Fruit fly (Drosophila melanogaster) whole organism, embryonic: ENCODE data around the gene CG34434.

Experiments
- Ada2b ChIP-seq: fragments of 200-800 bp; sonication (Bioruptor generic); IDR thresholded peaks from 2 replicates; pipeline ENCODE4 v1.3.6; 2022; ENCODE audit warnings: missing biosample characterization, missing genetic modification characterization
- CG15601 ChIP-seq: fragments of 200-800 bp; sonication (Bioruptor generic); optimal IDR thresholded peaks from 3 replicates; lab custom pipeline; 2019; ENCODE audit warnings: missing biosample characterization, mild to moderate bottlenecking, missing genetic modification characterization, moderate library complexity
- CG16813 ChIP-seq: fragments of 200-800 bp; sonication (Bioruptor generic); IDR thresholded peaks from 3 replicates; pipeline ENCODE4 v1.3.6; 2022; ENCODE audit warnings: missing biosample characterization, missing genetic modification characterization; ENCODE audit not compliant: partially characterized antibody
- CG17802 ChIP-seq: fragments of 200-800 bp; sonication (Bioruptor generic); optimal IDR thresholded peaks from 2 replicates; lab custom pipeline; 2018; ENCODE audit warnings: missing biosample characterization, mild to moderate bottlenecking, missing genetic modification characterization, moderate library complexity
- CG30020 ChIP-seq: fragments of 200-800 bp; optimal IDR thresholded peaks from 2 replicates; lab custom pipeline; 2019; ENCODE audit warnings: missing biosample characterization, mild to moderate bottlenecking, missing genetic modification characterization, moderate library complexity
- CG32532 ChIP-seq: fragments of 200-800 bp; sonication (Bioruptor generic); IDR thresholded peaks from 2 replicates; pipeline ENCODE4 v1.3.6; 2022; ENCODE audit warnings: missing biosample characterization, missing genetic modification characterization
- CG42726 ChIP-seq: fragments of 200-800 bp; sonication (Bioruptor generic); IDR thresholded peaks from 2 replicates; pipeline ENCODE4 v1.3.6; 2022; ENCODE audit warnings: missing biosample characterization, missing genetic modification characterization; ENCODE audit not compliant: partially characterized antibody
- CG4328 ChIP-seq: fragments of 200-800 bp; sonication (Bioruptor generic); optimal IDR thresholded peaks from 3 replicates; lab custom pipeline; 2017; ENCODE audit warnings: missing biosample characterization, missing genetic modification reagents, missing genetic modification characterization
- CG4360 ChIP-seq: fragments of 200-800 bp; sonication (Bioruptor generic); IDR thresholded peaks from 2 replicates; pipeline ENCODE4 v1.3.6; 2022; ENCODE audit warnings: missing biosample characterization, missing genetic modification characterization
- CG4617 ChIP-seq: fragments of 200-800 bp; sonication (Bioruptor generic); optimal IDR thresholded peaks from 3 replicates; lab custom pipeline; 2016; ENCODE audit warnings: missing biosample characterization, missing genetic modification characterization, borderline replicate concordance
- CG6791 ChIP-seq: fragments of 200-800 bp; sonication (Bioruptor generic); IDR thresholded peaks from 3 replicates; pipeline ENCODE4 v1.3.6; 2022; ENCODE audit warnings: missing biosample characterization, missing genetic modification characterization; ENCODE audit not compliant: partially characterized antibody
- CG7271 ChIP-seq: fragments of 200-800 bp; sonication (Bioruptor generic); optimal IDR thresholded peaks from 2 replicates; lab custom pipeline; 2018; ENCODE audit warnings: missing biosample characterization, mild to moderate bottlenecking, missing genetic modification characterization, moderate library complexity
- CG9437 ChIP-seq: fragments of 200-800 bp; sonication (Bioruptor generic); optimal IDR thresholded peaks from 2 replicates; lab custom pipeline; 2018; ENCODE audit warnings: missing biosample characterization, mild to moderate bottlenecking, missing genetic modification characterization
- Doc3 ChIP-seq: fragments of 200-800 bp; sonication (Bioruptor generic); IDR thresholded peaks from 3 replicates; pipeline ENCODE4 v1.3.6; 2022; ENCODE audit warnings: missing biosample characterization, missing genetic modification characterization; ENCODE audit not compliant: partially characterized antibody
- Dref ChIP-seq: fragments of 200-800 bp; sonication (Bioruptor generic); IDR thresholded peaks from 2 replicates; pipeline ENCODE4 v1.3.6; 2022; ENCODE audit warnings: missing biosample characterization, missing genetic modification characterization
- Drgx ChIP-seq: fragments of 200-800 bp; sonication (Bioruptor generic); IDR thresholded peaks from 2 replicates; pipeline ENCODE4 v1.3.6; 2022; ENCODE audit warnings: missing biosample characterization, missing genetic modification characterization
- E2f2 ChIP-seq: fragments of 200-800 bp; sonication (Bioruptor generic); IDR thresholded peaks from 2 replicates; pipeline ENCODE4 v1.3.6; 2022; ENCODE audit warnings: missing biosample characterization, missing genetic modification characterization
- Ets97D ChIP-seq: fragments of 200-800 bp; sonication (Bioruptor generic); optimal IDR thresholded peaks from 3 replicates; lab custom pipeline; 2016; ENCODE audit warnings: missing biosample characterization, missing genetic modification characterization
- Hr39 ChIP-seq: fragments of >200 bp; optimal IDR thresholded peaks from 2 replicates; lab custom pipeline; 2017
- MESR4 ChIP-seq: fragments of 200-800 bp; sonication (Bioruptor generic); optimal IDR thresholded peaks from 2 replicates; lab custom pipeline; 2018; ENCODE audit warnings: missing biosample characterization, mild to moderate bottlenecking, missing genetic modification characterization, moderate library complexity
- Med ChIP-seq: fragments of 200-800 bp; sonication (Bioruptor generic); peaks from one replicate; lab custom pipeline; 2016; ENCODE audit warnings: missing biosample characterization, missing genetic modification characterization, mild to moderate bottlenecking, inconsistent platforms, moderate library complexity
- Mes4 ChIP-seq: fragments of 200-800 bp; sonication (Bioruptor generic); optimal IDR thresholded peaks from 2 replicates; lab custom pipeline; 2016; ENCODE audit warnings: missing biosample characterization, missing genetic modification characterization
- Opbp ChIP-seq: fragments of 200-800 bp; sonication (Bioruptor generic); IDR thresholded peaks from 3 replicates; pipeline ENCODE4 v1.3.6; 2022; ENCODE audit warnings: missing biosample characterization, missing genetic modification characterization; ENCODE audit not compliant: partially characterized antibody
- Sry-δ ChIP-seq: fragments of 200-800 bp; sonication (Bioruptor generic); optimal IDR thresholded peaks from 2 replicates; lab custom pipeline; 2016; ENCODE audit warnings: missing biosample characterization, missing genetic modification characterization
- ato ChIP-seq: fragments of 200-800 bp; sonication (Bioruptor generic); IDR thresholded peaks from 2 replicates; pipeline ENCODE4 v1.3.6; 2022; ENCODE audit warnings: missing biosample characterization, missing genetic modification characterization; ENCODE audit not compliant: partially characterized antibody
- cg ChIP-seq: fragments of 200-800 bp; sonication (Bioruptor generic); optimal IDR thresholded peaks from 3 replicates; lab custom pipeline; 2019; ENCODE audit warnings: missing biosample characterization, mild to moderate bottlenecking, missing genetic modification characterization, moderate library complexity
- chinmo ChIP-seq: fragments of 200-800 bp; sonication (Bioruptor generic); IDR thresholded peaks from 4 replicates; pipeline ENCODE4 v1.3.6; 2022; ENCODE audit warnings: missing biosample characterization, missing genetic modification characterization; ENCODE audit not compliant: partially characterized antibody
- cwo ChIP-seq: fragments of 200-800 bp; sonication (Bioruptor generic); optimal IDR thresholded peaks from 3 replicates; lab custom pipeline; 2017; ENCODE audit warnings: missing biosample characterization, missing genetic modification characterization, mild to moderate bottlenecking, moderate library complexity, missing genetic modification reagents
- dati ChIP-seq: fragments of 200-800 bp; sonication (Bioruptor generic); IDR thresholded peaks from 2 replicates; pipeline ENCODE4 v1.3.6; 2022; ENCODE audit warnings: missing biosample characterization, missing genetic modification characterization
- dm ChIP-seq: fragments of 200-800 bp; sonication (Bioruptor generic); optimal IDR thresholded peaks from 3 replicates; lab custom pipeline; 2016; ENCODE audit warnings: missing biosample characterization, missing genetic modification characterization
- fd3F ChIP-seq: fragments of 200-800 bp; sonication (Bioruptor generic); optimal IDR thresholded peaks from 2 replicates; lab custom pipeline; 2018; ENCODE audit warnings: missing biosample characterization, mild to moderate bottlenecking, missing genetic modification characterization, moderate library complexity
- jigr1 ChIP-seq: fragments of 200-800 bp; sonication (Bioruptor generic); IDR thresholded peaks from 3 replicates; pipeline ENCODE4 v1.3.6; 2022; ENCODE audit warnings: missing biosample characterization, missing genetic modification characterization
- jumu ChIP-seq: fragments of 200-800 bp; sonication (Bioruptor generic); optimal IDR thresholded peaks from 3 replicates; lab custom pipeline; 2016; ENCODE audit warnings: missing biosample characterization, missing genetic modification characterization
- maf-S ChIP-seq: fragments of 200-800 bp; sonication (Bioruptor generic); optimal IDR thresholded peaks from 2 replicates; lab custom pipeline; 2016; ENCODE audit warnings: missing biosample characterization, missing genetic modification characterization
- mld ChIP-seq: fragments of 200-800 bp; sonication (Bioruptor generic); IDR thresholded peaks from 3 replicates; pipeline ENCODE4 v1.3.6; 2022; ENCODE audit warnings: missing biosample characterization, missing genetic modification characterization; ENCODE audit not compliant: partially characterized antibody
- nerfin-1 ChIP-seq: fragments of 200-800 bp; sonication (Bioruptor generic); optimal IDR thresholded peaks from 3 replicates; lab custom pipeline; 2019; ENCODE audit warnings: missing biosample characterization, mild to moderate bottlenecking, missing genetic modification characterization, moderate library complexity
- nmo ChIP-seq: fragments of 200-800 bp; sonication (Bioruptor generic); optimal IDR thresholded peaks from 2 replicates; lab custom pipeline; 2018; ENCODE audit warnings: missing biosample characterization, mild to moderate bottlenecking, missing genetic modification characterization, moderate library complexity
- phol ChIP-seq: fragments of 200-800 bp; sonication (Bioruptor generic); optimal IDR thresholded peaks from 3 replicates; lab custom pipeline; 2018; ENCODE audit warnings: missing biosample characterization, mild to moderate bottlenecking, missing genetic modification characterization, moderate library complexity
- sd ChIP-seq: fragments of 200-800 bp; sonication (Bioruptor generic); optimal IDR thresholded peaks from 3 replicates; lab custom pipeline; 2018; ENCODE audit warnings: missing biosample characterization, mild to moderate bottlenecking, missing genetic modification characterization, moderate library complexity
- sens ChIP-seq: fragments of 200-800 bp; sonication (Bioruptor generic); peaks from one replicate; lab custom pipeline; 2016; ENCODE audit warnings: missing biosample characterization, missing genetic modification characterization
- stwl ChIP-seq: fragments of 200-800 bp; sonication (Bioruptor generic); optimal IDR thresholded peaks from 3 replicates; lab custom pipeline; 2018; ENCODE audit warnings: missing biosample characterization, mild to moderate bottlenecking, missing genetic modification characterization, moderate library complexity
- trem ChIP-seq: fragments of 200-800 bp; optimal IDR thresholded peaks from 3 replicates; lab custom pipeline; 2019; ENCODE audit warnings: missing biosample characterization, mild to moderate bottlenecking, missing genetic modification characterization, moderate library complexity
- ttk ChIP-seq: fragments of 200-800 bp; sonication (Bioruptor generic); IDR thresholded peaks from 2 replicates; pipeline ENCODE4 v2.1.2; 2022; ENCODE audit warnings: missing biosample characterization, missing genetic modification characterization
- unc-4 ChIP-seq: fragments of 200-800 bp; sonication (Bioruptor generic); IDR thresholded peaks from 2 replicates; pipeline ENCODE4 v1.3.6; 2022; ENCODE audit warnings: missing biosample characterization, missing genetic modification characterization; ENCODE audit not compliant: partially characterized antibody
- vvl ChIP-seq: fragments of 200-800 bp; sonication (Bioruptor generic); IDR thresholded peaks from 2 replicates; pipeline ENCODE4 v1.3.6; 2022; ENCODE audit warnings: missing biosample characterization, missing genetic modification characterization
- wdn ChIP-seq: fragments of 200-800 bp; sonication (Bioruptor generic); IDR thresholded peaks from 2 replicates; pipeline ENCODE4 v1.3.6; 2022; ENCODE audit warnings: missing biosample characterization, missing genetic modification characterization

CG34434 gene

DNA sequence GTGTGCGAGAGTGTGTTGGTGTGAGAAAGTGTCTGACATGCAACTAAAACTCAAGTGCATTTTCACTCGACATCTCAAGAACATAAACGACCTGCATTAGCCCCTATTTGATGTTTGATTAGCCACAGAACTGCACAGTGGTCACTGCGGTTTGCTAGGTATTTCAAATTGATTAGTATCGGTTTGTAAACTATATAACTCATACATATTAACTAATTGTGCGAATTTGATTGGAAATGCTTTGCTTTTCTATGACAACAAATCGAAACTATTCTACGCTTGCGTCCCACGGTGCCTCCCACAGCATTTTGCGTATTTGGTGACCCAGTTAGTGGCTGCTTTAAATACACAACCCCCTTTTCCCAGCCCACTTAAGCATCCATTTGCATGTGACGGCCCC is 18.5 kb upstream of the CG34434 start:
- TF ChIP-seq Drgx (GFP tag; lab: Robert Waterston, UW) (peak; percentile 51), trem (no peak), CG32532 (no peak), dati (GFP tag; lab: Robert Waterston, UW) (no peak), sens (GFP tag; lab: Kevin White, UChicago) (peak; percentile 55), ttk (GFP tag; lab: Robert Waterston, UW) (0 out of 2 replicates have a peak, but pooled peaks have one; percentile 19), CG30020 (tag; lab: Kevin White, UChicago) (no peak)
- TF ChIP-seq, all 482 proteins: peak for 3

- peak; percentile 22 for TF ChIP-seq jumu (GFP tag; lab: Kevin White, UChicago)
- TF ChIP-seq CG16813 (GFP tag; lab: Robert Waterston, UW) = peak; percentile 88
- TF ChIP-seq vvl (GFP tag; lab: Robert Waterston, UW) = 0 out of 2 replicates have a peak, but pooled peaks have one; percentile 6
- no peak for TF ChIP-seq Mes4 (GFP tag; lab: Kevin White, UChicago)
- TF ChIP-seq CG42726 (GFP tag; lab: Robert Waterston, UW) = peak; percentile 96
- no peak for TF ChIP-seq Drgx (GFP tag; lab: Robert Waterston, UW)
- no peak for TF ChIP-seq CG17802 (tag; lab: Kevin White, UChicago)
- TF ChIP-seq ato = peak; percentile 95
- TF ChIP-seq CG15601 (tag; lab: Kevin White, UChicago) = peak; percentile 20
- peak; percentile 68 for TF ChIP-seq Doc3
- TF ChIP-seq CG6791 (GFP tag; lab: Robert Waterston, UW) = peak; percentile 93
- peak; percentile 48 for TF ChIP-seq Ets97D
- TF ChIP-seq sd (tag; lab: Kevin White, UChicago) = peak; percentile 90
- TF ChIP-seq Sry-δ (GFP tag; lab: Kevin White, UChicago) = peak; percentile 93
- peak; percentile 72 for TF ChIP-seq CG4617 (GFP tag; lab: Kevin White, UChicago)
- TF ChIP-seq Hr39 (lab: Kevin White, UChicago) = no peak
- peak; percentile 6 for TF ChIP-seq phol (tag; lab: Kevin White, UChicago)
- TF ChIP-seq CG4360 (GFP tag; lab: Robert Waterston, UW) = peak; percentile 50; the same call in 1 of the 2 replicates
- peak; percentile 94 for TF ChIP-seq chinmo (GFP tag; lab: Robert Waterston, UW)
- peak; percentile 68 for TF ChIP-seq nerfin-1 (tag; lab: Kevin White, UChicago)
- peak; percentile 81 for TF ChIP-seq Med (GFP tag; lab: Kevin White, UChicago)
- TF ChIP-seq dm (GFP tag; lab: Kevin White, UChicago) = peak; percentile 92
- TF ChIP-seq Dref (GFP tag; lab: Robert Waterston, UW) = peak; percentile 97
- no peak for TF ChIP-seq Ada2b
- TF ChIP-seq nmo (GFP tag; lab: Kevin White, UChicago) = peak; percentile 26
- TF ChIP-seq CG9437 (GFP tag; lab: Kevin White, UChicago) = peak; percentile 23
- TF ChIP-seq jigr1 (GFP tag; lab: Robert Waterston, UW) = no peak
- no peak for TF ChIP-seq wdn (GFP tag; lab: Robert Waterston, UW)
- peak; percentile 60 for TF ChIP-seq stwl (tag; lab: Kevin White, UChicago)
- peak; percentile 60 for TF ChIP-seq cwo (GFP tag; lab: Kevin White, UChicago)
- TF ChIP-seq Opbp (GFP tag; lab: Robert Waterston, UW) = peak; percentile 96
- no peak for TF ChIP-seq CG7271 (tag; lab: Kevin White, UChicago)
- peak; percentile 48 for TF ChIP-seq cg (GFP tag; lab: Kevin White, UChicago)
- TF ChIP-seq unc-4 (GFP tag; lab: Robert Waterston, UW) = peak; percentile 89
- TF ChIP-seq CG4328 (GFP tag; lab: Kevin White, UChicago) = no peak
- TF ChIP-seq fd3F (GFP tag; lab: Kevin White, UChicago) = no peak
- TF ChIP-seq maf-S (GFP tag; lab: Kevin White, UChicago) = no peak
- peak; percentile 88 for TF ChIP-seq E2f2
- peak; percentile 86; the same call in 2 of the 3 replicates for TF ChIP-seq mld (GFP tag; lab: Robert Waterston, UW)
- peak; percentile 56 for TF ChIP-seq MESR4 (GFP tag; lab: Kevin White, UChicago)
Observed at dm6 chrX:5621893-5622803, 6.0 kb upstream of the CG34434 start, which contains the start of the genes Mlc-c and Pop1. Mlc-c (minus strand) TSS chrX:5622539. Pop1 (plus strand) TSS chrX:5622648.
